Worm (Caenorhabditis elegans) whole organism, L2 larva: ENCODE data around the gene C03B1.2.

Source experiments
- ZK546.5 ChIP-seq: sonication (generic microtip); optimal IDR thresholded peaks from 2 replicates; lab custom pipeline; 2017; ENCODE audit warnings: missing biosample characterization, missing genetic modification characterization
- aly-2 ChIP-seq: fragments of 150-350 bp; optimal IDR thresholded peaks from 2 replicates; lab custom pipeline; 2014; ENCODE audit warnings: missing biosample characterization, missing genetic modification characterization
- crh-2 ChIP-seq: sonication (generic microtip); optimal IDR thresholded peaks from 2 replicates; lab custom pipeline; 2017; ENCODE audit warnings: missing biosample characterization, missing genetic modification characterization
- elt-1 ChIP-seq: fragments of 150-350 bp; optimal IDR thresholded peaks from 2 replicates; lab custom pipeline; 2014; ENCODE audit warnings: missing biosample characterization, missing genetic modification characterization
- lsy-2 ChIP-seq, 2 experiments: fragments of 150-350 bp in 1 of 2; sonication (generic microtip) in 1 of 2; optimal IDR thresholded peaks; 2 replicates each; lab custom pipeline; 2014 to 2017; ENCODE audit warnings: missing biosample characterization in 2 of 2, missing genetic modification characterization in 2 of 2
- mbf-1 ChIP-seq: sonication (generic microtip); optimal IDR thresholded peaks from 2 replicates; lab custom pipeline; 2017; ENCODE audit warnings: missing biosample characterization, missing genetic modification characterization
- mdl-1 ChIP-seq, 2 experiments: fragments of 150-350 bp in 1 of 2; sonication (generic microtip) in 1 of 2; optimal IDR thresholded peaks; 2 replicates each; lab custom pipeline; 2017; ENCODE audit warnings: missing biosample characterization in 2 of 2, missing genetic modification characterization in 2 of 2
- unc-39 ChIP-seq: fragments of 150-350 bp; optimal IDR thresholded peaks from 2 replicates; lab custom pipeline; 2014; ENCODE audit warnings: missing biosample characterization, missing genetic modification characterization

ce11 chrX:6323129-6323528, 46.7 kb upstream of the C03B1.2 start, which contains the start of gene col-167:
- TF ChIP-seq unc-39 (tag; lab: Kevin White, UChicago) = no peak
- TF ChIP-seq lsy-2 (tag; optimal IDR thresholded peaks at IDR 0.05; lab: Kevin White, UChicago) = no peak
- TF ChIP-seq aly-2 (tag; lab: Kevin White, UChicago) = no peak
- TF ChIP-seq elt-1 (tag; lab: Kevin White, UChicago) = no peak
- no peak for TF ChIP-seq mdl-1 (tag; optimal IDR thresholded peaks at IDR 0.05; lab: Kevin White, UChicago)
- no peak for TF ChIP-seq crh-2
- TF ChIP-seq ZK546.5 = no peak
- TF ChIP-seq mbf-1 = no peak
